Fruit fly (Drosophila melanogaster): ENCODE data around the gene ND-13B.

dm6 chr3L:10736483-10737122, 42.7 kb upstream of the ND-13B start:
- TF ChIP-seq Sin3A (optimal IDR thresholded peaks at IDR 0.05) (no peak), h (optimal IDR thresholded peaks at IDR 0.05) (no peak), insv (optimal IDR thresholded peaks at IDR 0.05) (no peak), psq (optimal IDR thresholded peaks at IDR 0.05) (no peak), Myc (optimal IDR thresholded peaks at IDR 0.05) (no peak)
